Worm (Caenorhabditis elegans): ENCODE results near the gene Y51A2A.6.

The Y51A2A.6 gene

DNA sequence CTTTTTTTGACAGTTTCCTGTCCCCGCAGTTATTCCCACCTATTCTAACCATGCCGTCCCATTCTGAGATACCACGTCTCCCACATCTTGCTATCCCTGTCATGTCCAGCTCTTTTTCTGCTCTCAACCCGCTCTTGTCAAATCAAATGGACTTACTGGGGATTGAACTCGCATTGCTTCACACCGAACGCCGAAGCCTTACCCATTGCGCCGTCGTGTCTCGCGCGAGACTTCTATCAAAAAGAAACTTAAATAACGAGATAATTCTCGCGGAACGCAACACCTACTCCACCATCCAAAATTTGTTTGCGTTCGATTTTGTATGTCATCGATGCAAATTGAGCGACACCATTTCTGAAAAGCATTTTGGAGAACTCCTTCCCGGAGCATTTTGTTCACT, 41.7 kb downstream of the Y51A2A.6 start (continued):
- TF ChIP-seq tbx-9 (tag; optimal IDR thresholded peaks at IDR 0.05; ENCODE audit: borderline replicate concordance) = no peak
- no peak for TF ChIP-seq egl-44 (GFP tag; IDR thresholded peaks at IDR 0.05)
- no peak for TF ChIP-seq Y67H2A.10 (GFP tag; conservative IDR thresholded peaks at IDR 0.05)
- TF ChIP-seq let-607 (tag; optimal IDR thresholded peaks at IDR 0.05) = no peak
- no peak for TF ChIP-seq egrh-3 (GFP tag; IDR thresholded peaks at IDR 0.05)
- no peak for TF ChIP-seq F23B12.7 (tag; optimal IDR thresholded peaks at IDR 0.05; ENCODE audit: insufficient read depth)
- no peak for TF ChIP-seq madf-10 (tag; optimal IDR thresholded peaks at IDR 0.05)
- TF ChIP-seq rec-8 (tag; optimal IDR thresholded peaks at IDR 0.05) = no peak
- TF ChIP-seq ama-1 (optimal IDR thresholded peaks at IDR 0.05) = no peak
- TF ChIP-seq ama-1 (GFP tag; optimal IDR thresholded peaks at IDR 0.05) = no peak

ce11 chrV:18346080-18346479, 43.6 kb downstream of the Y51A2A.6 start:
- TF ChIP-seq ets-4 (GFP tag; optimal IDR thresholded peaks at IDR 0.05) (peak; percentile 99), ztf-26 (tag; optimal IDR thresholded peaks at IDR 0.05) (peak; percentile 79), nhr-179 (tag; optimal IDR thresholded peaks at IDR 0.05) (no peak), K12H6.12 (tag; optimal IDR thresholded peaks at IDR 0.05) (no peak), unc-62 (GFP tag; optimal IDR thresholded peaks at IDR 0.05) (peak; percentile 25), somi-1 (GFP tag; optimal IDR thresholded peaks at IDR 0.05) (peak; percentile 24), F33H1.4 (GFP tag; IDR thresholded peaks at IDR 0.05) (no peak), B0261.1 (tag; optimal IDR thresholded peaks at IDR 0.05) (no peak), mes-4 (tag; optimal IDR thresholded peaks at IDR 0.05) (no peak), cebp-1 (GFP tag; IDR thresholded peaks at IDR 0.05) (peak; percentile 25; the same call in 1 of the 2 replicates), cebp-1 (tag; optimal IDR thresholded peaks at IDR 0.05) (peak; percentile 77), chd-7 (tag; optimal IDR thresholded peaks at IDR 0.05) (peak; percentile 55), let-607 (tag; optimal IDR thresholded peaks at IDR 0.05) (peak; percentile 22 to 76), B0336.3 (GFP tag; IDR thresholded peaks at IDR 0.05) (peak; percentile 77), atf-7 (tag; optimal IDR thresholded peaks at IDR 0.05) (peak; percentile 94), ztf-22 (GFP tag; optimal IDR thresholded peaks at IDR 0.05) (peak; percentile 96), snpc-4 (GFP tag; optimal IDR thresholded peaks at IDR 0.05) (no peak), snpc-4 (tag; optimal IDR thresholded peaks at IDR 0.05) (peak in 2 of 4 experiments; percentile 5 to 76), nfyb-1 (GFP tag; IDR thresholded peaks at IDR 0.05) (0 out of 2 replicates have a peak, but pooled peaks have one; percentile 57), sdz-38 (tag; optimal IDR thresholded peaks at IDR 0.05) (no peak), nhr-80 (tag; optimal IDR thresholded peaks at IDR 0.05) (peak; percentile 99), K11D2.4 (GFP tag; IDR thresholded peaks at IDR 0.05) (peak; percentile 57; the same call in 1 of the 2 replicates), dox-1 (GFP tag; IDR thresholded peaks at IDR 0.05) (peak; percentile 88), mcd-1 (GFP tag; IDR thresholded peaks at IDR 0.05) (peak; percentile 53), tbp1 (GFP tag; optimal IDR thresholded peaks at IDR 0.05) (peak; percentile 58), Y53G8AR.9 (GFP tag; conservative IDR thresholded peaks at IDR 0.05) (0 out of 2 replicates have a peak, but pooled peaks have one; percentile 30), madf-10 (tag; optimal IDR thresholded peaks at IDR 0.05) (peak; percentile 40), tlf-1 (GFP tag; optimal IDR thresholded peaks at IDR 0.05) (peak; percentile 72), let-526 (GFP tag; IDR thresholded peaks at IDR 0.05) (0 out of 2 replicates have a peak, but pooled peaks have one; percentile 13), nhr-90 (tag; optimal IDR thresholded peaks at IDR 0.05) (peak; percentile 62), F22D6.2 (tag; optimal IDR thresholded peaks at IDR 0.05) (peak; percentile 73), C06A6.2 (GFP tag; conservative IDR thresholded peaks at IDR 0.05) (0 out of 2 replicates have a peak, but pooled peaks have one; percentile 27), hsf-1 (GFP tag; IDR thresholded peaks at IDR 0.05) (no peak), C17E4.6 (GFP tag; IDR thresholded peaks at IDR 0.05) (no peak), repo-1 (tag; optimal IDR thresholded peaks at IDR 0.05) (peak; percentile 13), egl-44 (GFP tag; IDR thresholded peaks at IDR 0.05) (peak; percentile 83; the same call in 1 of the 2 replicates), lir-1 (GFP tag; conservative IDR thresholded peaks at IDR 0.05) (no peak), madf-8 (GFP tag; conservative IDR thresholded peaks at IDR 0.05) (no peak), fkh-3 (tag; optimal IDR thresholded peaks at IDR 0.05) (no peak)
